Worm (Caenorhabditis elegans) whole organism, midembryonic: ENCODE data around the gene R10D12.6.

Source experiments
- T22C8.4 ChIP-seq: fragments of 200-800 bp; sonication (Bioruptor generic); IDR thresholded peaks from 2 replicates; pipeline ENCODE4 v1.3.6; 2022; ENCODE audit warnings: missing genetic modification characterization, missing compliant biosample characterization
- cog-1 ChIP-seq: sonication (generic microtip); optimal IDR thresholded peaks from 2 replicates; lab custom pipeline; 2016; ENCODE audit warnings: missing genetic modification characterization, missing compliant biosample characterization
- flt-1 ChIP-seq: fragments of 200-800 bp; sonication (Bioruptor generic); IDR thresholded peaks from 2 replicates; pipeline ENCODE4 v1.3.6; 2022; ENCODE audit warnings: missing genetic modification characterization, missing compliant biosample characterization
- klf-2 ChIP-seq: fragments of 200-800 bp; sonication (Bioruptor generic); conservative IDR thresholded peaks from 2 replicates; pipeline ENCODE4 v1.3.6; 2022; ENCODE audit warnings: missing genetic modification reagents, missing genetic modification characterization, missing compliant biosample characterization
- med-1 ChIP-seq: sonication (generic microtip); optimal IDR thresholded peaks from 2 replicates; lab custom pipeline; 2017; ENCODE audit warnings: missing genetic modification characterization, mild to moderate bottlenecking, missing compliant biosample characterization, antibody characterized with exemption, missing genetic modification reagents; ENCODE audit not compliant: insufficient read depth
- ref-1 ChIP-seq: fragments of 200-800 bp; sonication (Bioruptor generic); conservative IDR thresholded peaks from 2 replicates; pipeline ENCODE4 v1.3.6; 2022; ENCODE audit warnings: missing genetic modification reagents, missing genetic modification characterization, missing compliant biosample characterization
- tab-1 ChIP-seq: fragments of 200-800 bp; sonication (Bioruptor generic); IDR thresholded peaks from 2 replicates; pipeline ENCODE4 v1.3.6; 2022; ENCODE audit warnings: missing genetic modification characterization, missing compliant biosample characterization
- ztf-23 ChIP-seq: fragments of 200-800 bp; sonication (Bioruptor generic); IDR thresholded peaks from 2 replicates; pipeline ENCODE4 v1.3.6; 2022; ENCODE audit warnings: missing genetic modification reagents, missing genetic modification characterization, missing compliant biosample characterization
- ztf-29 ChIP-seq: fragments of 200-800 bp; sonication (Bioruptor generic); IDR thresholded peaks from 2 replicates; pipeline ENCODE4 v1.3.6; 2022; ENCODE audit warnings: missing genetic modification reagents, missing genetic modification characterization, missing compliant biosample characterization

Gene R10D12.6

DNA sequence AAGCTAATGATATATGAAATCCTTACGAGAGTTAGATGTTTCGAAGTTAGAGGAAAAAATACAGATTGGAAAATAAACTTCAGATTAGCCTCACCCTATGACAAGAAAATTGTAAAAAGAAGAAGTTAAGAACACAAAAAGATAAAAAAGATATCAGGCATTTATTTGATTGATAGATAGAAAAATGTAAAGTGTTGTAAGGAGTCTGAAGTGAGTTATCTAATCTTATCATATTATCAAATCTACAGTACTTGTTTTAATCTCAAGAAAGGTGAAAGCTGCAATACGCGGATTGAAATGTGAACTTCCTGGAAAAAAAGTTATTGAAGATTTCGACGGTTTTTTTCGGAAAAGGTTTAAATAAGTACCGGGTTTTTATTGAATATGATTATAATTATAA lies 13.7 kb upstream of the R10D12.6 start:
- TF ChIP-seq T22C8.4 (GFP tag; lab: Robert Waterston, UW) (no peak), ref-1 (GFP tag; lab: Robert Waterston, UW) (no peak), flt-1 (no peak), klf-2 (GFP tag; lab: Robert Waterston, UW) (no peak), tab-1 (GFP tag; lab: Robert Waterston, UW) (no peak), ztf-23 (GFP tag; lab: Robert Waterston, UW) (no peak), ztf-29 (GFP tag; lab: Robert Waterston, UW) (no peak)

DNA sequence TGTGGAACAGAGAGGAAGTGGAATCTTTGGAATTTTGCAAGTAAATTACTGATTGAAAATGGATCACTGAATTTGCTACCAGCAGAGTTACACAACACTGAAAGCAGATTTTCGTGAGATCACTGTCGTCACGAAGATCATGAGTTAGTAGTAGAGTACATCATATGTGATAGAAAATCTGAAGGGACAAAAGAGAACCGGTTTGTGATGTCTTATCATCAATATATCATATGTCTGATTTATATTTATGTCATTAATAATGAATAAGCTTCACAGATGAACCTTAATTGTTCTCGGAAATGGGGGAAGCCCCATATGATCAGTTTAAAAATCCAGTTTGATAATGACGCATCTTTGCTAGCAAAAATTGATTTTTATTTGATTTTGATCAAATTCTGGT lies 13.1 kb upstream of the R10D12.6 start:
- TF ChIP-seq flt-1 = no peak
- TF ChIP-seq cog-1 = no peak
- TF ChIP-seq med-1 = no peak
- no peak for TF ChIP-seq ztf-29 (GFP tag; lab: Robert Waterston, UW)
- TF ChIP-seq ztf-23 (GFP tag; lab: Robert Waterston, UW) = no peak
- no peak for TF ChIP-seq klf-2 (GFP tag; lab: Robert Waterston, UW)
- TF ChIP-seq T22C8.4 (GFP tag; lab: Robert Waterston, UW) = no peak

DNA sequence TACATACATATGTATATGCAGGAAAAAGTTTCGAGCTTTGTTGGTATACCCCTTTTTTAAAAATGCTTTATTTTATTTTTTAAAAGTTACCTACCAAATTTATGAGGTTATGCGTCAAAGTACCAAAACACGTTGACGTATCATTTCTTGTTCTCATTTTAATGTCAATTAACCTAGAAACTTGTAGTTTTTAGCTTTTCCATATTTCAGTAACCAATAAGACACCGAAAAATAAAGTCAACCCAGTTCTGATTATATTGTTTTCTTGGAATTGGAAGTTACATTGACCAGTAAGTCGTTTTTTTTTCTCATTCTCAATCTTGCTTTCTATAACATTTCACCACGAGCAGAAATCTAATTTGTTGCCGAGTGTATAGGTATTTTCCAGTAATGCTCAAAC lies 12.3 kb upstream of the R10D12.6 start, which contains the start of gene srw-145:
Gene srw-145 (plus strand): TSS at position 301 of the 400 bp plus-strand sequence.
- TF ChIP-seq ztf-29 (GFP tag; lab: Robert Waterston, UW) = no peak
- no peak for TF ChIP-seq klf-2 (GFP tag; lab: Robert Waterston, UW)
- no peak for TF ChIP-seq ref-1 (GFP tag; lab: Robert Waterston, UW)
- TF ChIP-seq flt-1 = no peak
- TF ChIP-seq T22C8.4 (GFP tag; lab: Robert Waterston, UW) = no peak
- no peak for TF ChIP-seq med-1
- no peak for TF ChIP-seq cog-1
- no peak for TF ChIP-seq tab-1 (GFP tag; lab: Robert Waterston, UW)
- TF ChIP-seq ztf-23 (GFP tag; lab: Robert Waterston, UW) = no peak

DNA sequence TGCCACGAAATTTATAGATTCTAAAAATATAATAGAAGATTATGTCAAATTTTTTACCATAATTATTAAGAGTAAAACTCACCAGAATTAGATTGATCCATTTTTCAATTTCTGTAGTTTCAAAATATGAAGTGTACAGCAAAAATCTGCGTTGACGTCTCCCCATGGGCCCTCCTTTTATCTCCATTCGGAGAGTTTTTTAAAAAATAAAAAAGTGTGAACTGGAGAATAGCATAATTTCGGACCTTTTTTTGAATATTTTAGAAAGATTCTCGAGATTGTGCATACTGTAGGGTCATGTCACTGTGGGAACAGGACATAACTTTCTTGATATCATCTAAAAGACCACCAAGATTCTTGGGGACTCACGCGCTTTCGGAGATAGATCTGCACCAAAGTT lies 7.0 kb upstream of the R10D12.6 start, which contains the start of gene dpr-1:
Gene dpr-1 (minus strand): TSS at position 101 of the 400 bp plus-strand sequence.
- TF ChIP-seq ztf-29 (GFP tag; lab: Robert Waterston, UW) (no peak), flt-1 (no peak), klf-2 (GFP tag; lab: Robert Waterston, UW) (no peak), T22C8.4 (GFP tag; lab: Robert Waterston, UW) (no peak), cog-1 (no peak), tab-1 (GFP tag; lab: Robert Waterston, UW) (no peak)

DNA sequence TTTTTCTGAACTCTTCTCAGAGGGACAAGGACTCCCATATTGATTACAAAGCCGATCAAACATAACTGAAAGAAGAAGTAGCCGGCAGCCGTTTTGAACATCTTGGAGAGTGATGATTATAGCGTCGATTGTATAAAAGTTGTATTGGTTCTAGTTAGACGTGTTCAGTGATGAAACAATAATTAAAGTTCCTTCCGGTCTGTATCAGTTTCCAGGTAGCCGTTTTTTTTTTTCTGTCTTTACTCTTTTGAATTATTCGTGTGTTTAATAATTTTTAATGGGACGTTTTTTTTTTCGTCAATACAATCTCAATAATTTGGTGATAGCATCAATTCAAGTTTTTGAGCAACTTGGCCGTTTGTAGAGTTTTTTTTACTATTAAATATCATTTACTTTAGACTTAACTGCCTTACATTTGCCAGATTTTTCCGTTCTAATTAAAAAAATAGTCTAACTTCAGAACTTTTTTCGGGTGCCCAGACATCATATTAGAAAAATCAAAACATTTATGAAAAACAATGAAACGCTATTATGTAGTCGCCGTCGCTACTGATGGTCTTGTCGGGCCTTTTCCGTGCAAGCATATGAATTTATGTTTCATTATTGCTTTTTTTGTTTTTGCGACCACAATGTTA lies 2.6 kb upstream of the R10D12.6 start, which contains the start of the genes srx-10 and clec-226:
Gene srx-10 (minus strand): TSS at position 101 of the 635 bp plus-strand sequence.
Gene clec-226 (plus strand): TSS at position 585 of the 635 bp plus-strand sequence.
- no peak for TF ChIP-seq klf-2 (GFP tag; lab: Robert Waterston, UW)
- TF ChIP-seq cog-1 = no peak
- no peak for TF ChIP-seq tab-1 (GFP tag; lab: Robert Waterston, UW)
- TF ChIP-seq med-1 = no peak
- no peak for TF ChIP-seq ref-1 (GFP tag; lab: Robert Waterston, UW)
- no peak for TF ChIP-seq ztf-29 (GFP tag; lab: Robert Waterston, UW)
- TF ChIP-seq flt-1 = no peak
- no peak for TF ChIP-seq T22C8.4 (GFP tag; lab: Robert Waterston, UW)
- no peak for TF ChIP-seq ztf-23 (GFP tag; lab: Robert Waterston, UW)

DNA sequence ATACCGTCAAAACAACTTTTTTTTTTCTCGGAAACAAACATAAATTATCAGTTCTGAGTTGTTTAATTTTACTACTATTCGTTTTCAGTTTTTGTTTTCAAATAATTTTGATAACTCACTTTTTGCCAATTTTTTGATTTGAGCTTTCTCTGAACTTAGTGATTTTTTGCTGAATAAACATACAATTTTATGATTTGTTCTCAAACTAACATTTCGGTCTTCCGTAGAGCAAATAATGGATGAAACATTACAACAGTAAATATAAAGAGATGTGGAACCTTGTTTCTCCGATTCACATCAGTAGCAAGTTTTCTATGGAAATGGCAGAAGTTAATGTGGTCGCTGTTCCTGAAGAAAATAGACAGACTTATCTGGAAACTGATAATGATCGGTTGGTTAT lies 642 bp downstream of the R10D12.6 start, which contains the start of gene R10D12.7:
Gene R10D12.7 (plus strand): TSS at position 301 of the 400 bp plus-strand sequence.
- no peak for TF ChIP-seq T22C8.4 (GFP tag; lab: Robert Waterston, UW)
- no peak for TF ChIP-seq tab-1 (GFP tag; lab: Robert Waterston, UW)

DNA sequence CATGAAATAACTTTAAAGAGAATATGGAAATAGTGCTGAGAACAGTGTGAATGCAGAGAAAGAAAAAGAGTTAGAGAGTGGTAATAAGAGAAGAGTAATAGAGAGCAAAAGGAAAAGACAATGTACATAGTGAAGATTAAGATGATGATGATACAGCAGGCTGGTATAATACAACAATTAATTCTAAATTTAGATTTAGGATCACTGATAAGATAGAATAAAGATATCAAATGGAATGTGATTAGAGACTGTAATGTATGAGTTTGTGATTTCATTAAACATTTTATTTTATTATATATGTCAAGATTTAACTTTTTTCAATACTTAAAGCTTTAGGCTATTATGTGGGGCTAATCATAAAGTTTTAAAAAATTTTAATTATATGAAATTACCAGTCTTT lies 4.1 kb downstream of the R10D12.6 start, which contains the start of gene R10D12.8:
Gene R10D12.8 (minus strand): TSS at position 101 of the 400 bp plus-strand sequence.
- TF ChIP-seq flt-1 = no peak
- TF ChIP-seq med-1 = no peak
- TF ChIP-seq T22C8.4 (GFP tag; lab: Robert Waterston, UW) = no peak
- no peak for TF ChIP-seq ztf-23 (GFP tag; lab: Robert Waterston, UW)
- TF ChIP-seq tab-1 (GFP tag; lab: Robert Waterston, UW) = no peak
- TF ChIP-seq klf-2 (GFP tag; lab: Robert Waterston, UW) = no peak
- no peak for TF ChIP-seq ztf-29 (GFP tag; lab: Robert Waterston, UW)
- no peak for TF ChIP-seq ref-1 (GFP tag; lab: Robert Waterston, UW)
- no peak for TF ChIP-seq cog-1

DNA sequence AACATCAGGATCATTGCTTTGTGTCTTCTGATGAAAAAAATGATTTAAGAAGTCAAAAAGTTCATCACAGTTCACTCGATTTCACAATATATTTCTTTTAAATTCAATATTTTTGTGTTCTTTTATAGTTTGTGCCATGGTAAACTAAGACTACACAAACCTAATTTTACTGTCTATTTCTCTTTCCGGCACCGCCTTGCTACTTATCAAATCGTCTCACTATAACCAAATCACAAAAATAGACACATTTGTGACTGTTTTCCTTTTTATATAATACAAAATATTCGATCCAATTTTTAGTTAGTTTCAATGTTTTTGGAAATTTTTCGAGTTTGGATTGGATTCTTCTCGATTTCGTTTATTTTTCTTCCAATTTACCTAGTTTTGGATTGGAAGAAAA lies 4.9 kb downstream of the R10D12.6 start, which contains the start of gene swt-6:
Gene swt-6 (plus strand): TSS at position 301 of the 400 bp plus-strand sequence.
- TF ChIP-seq ztf-23 (GFP tag; lab: Robert Waterston, UW) (no peak), cog-1 (no peak), T22C8.4 (GFP tag; lab: Robert Waterston, UW) (no peak), med-1 (no peak), flt-1 (no peak), ref-1 (GFP tag; lab: Robert Waterston, UW) (no peak), tab-1 (GFP tag; lab: Robert Waterston, UW) (no peak), ztf-29 (GFP tag; lab: Robert Waterston, UW) (no peak), klf-2 (GFP tag; lab: Robert Waterston, UW) (no peak)

DNA sequence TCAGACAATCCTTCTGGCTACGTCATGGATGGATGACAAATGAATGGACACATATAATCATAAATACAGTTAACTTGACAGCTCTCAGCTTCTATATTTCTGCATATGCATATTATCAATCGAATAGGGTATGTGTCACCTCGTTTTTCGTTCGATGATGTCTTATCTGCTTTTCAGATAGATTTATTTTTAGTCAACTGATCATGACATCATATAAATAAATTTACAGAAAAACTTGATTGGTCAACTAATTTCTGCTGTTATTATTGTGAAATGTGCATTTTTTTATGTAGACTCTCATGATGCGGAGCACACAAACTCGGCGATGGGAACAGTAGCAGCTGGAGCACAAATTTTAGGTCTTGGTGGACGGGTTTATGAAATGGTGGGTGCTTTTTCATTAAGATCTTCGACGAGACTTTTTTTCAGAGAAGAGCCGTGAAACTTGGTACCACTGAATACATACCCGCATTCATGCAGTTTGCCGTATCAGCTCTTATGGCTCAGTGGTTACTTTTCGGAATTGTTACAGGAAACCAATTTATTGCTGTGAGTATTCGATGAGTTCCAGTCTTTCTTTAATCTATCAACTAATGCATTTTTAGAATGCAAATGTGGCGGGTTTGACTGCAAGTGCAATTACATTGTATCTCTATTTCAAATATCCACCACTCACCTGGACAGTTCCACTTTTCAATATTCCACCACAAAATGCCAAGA lies 6.4 kb downstream of the R10D12.6 start:
- TF ChIP-seq flt-1 = no peak
- no peak for TF ChIP-seq klf-2 (GFP tag; lab: Robert Waterston, UW)
- TF ChIP-seq T22C8.4 (GFP tag; lab: Robert Waterston, UW) = no peak
- TF ChIP-seq ztf-23 (GFP tag; lab: Robert Waterston, UW) = no peak
- no peak for TF ChIP-seq med-1
- TF ChIP-seq tab-1 (GFP tag; lab: Robert Waterston, UW) = no peak
- no peak for TF ChIP-seq ztf-29 (GFP tag; lab: Robert Waterston, UW)
- TF ChIP-seq cog-1 = no peak
- TF ChIP-seq ref-1 (GFP tag; lab: Robert Waterston, UW) = no peak
